Worm (Caenorhabditis elegans) whole organism, L1 larva: ENCODE measurements around the gene nphp-4.

Experiments
- C04F5.9 ChIP-seq: sonication (generic microtip); optimal IDR thresholded peaks from 2 replicates; lab custom pipeline; 2016; ENCODE audit warnings: missing genetic modification characterization, missing compliant biosample characterization
- C16A3.4 ChIP-seq: fragments of 150-350 bp; optimal IDR thresholded peaks from 2 replicates; lab custom pipeline; 2014; ENCODE audit warnings: missing biosample characterization, missing genetic modification characterization
- Y116A8C.19 ChIP-seq: sonication (generic microtip); optimal IDR thresholded peaks from 2 replicates; lab custom pipeline; 2016; ENCODE audit warnings: missing compliant biosample characterization, missing genetic modification characterization, borderline replicate concordance
- aha-1 ChIP-seq: fragments of 150-350 bp; optimal IDR thresholded peaks from 2 replicates; lab custom pipeline; 2014; ENCODE audit warnings: missing biosample characterization, missing genetic modification characterization
- alr-1 ChIP-seq: fragments of 200-800 bp; sonication (Bioruptor generic); optimal IDR thresholded peaks from 2 replicates; lab custom pipeline; 2018; ENCODE audit warnings: borderline replicate concordance, mild to moderate bottlenecking, missing genetic modification characterization, missing compliant biosample characterization
- ama-1 ChIP-seq: fragments of 150-350 bp; optimal IDR thresholded peaks from 2 replicates; lab custom pipeline; 2014
- ceh-63 ChIP-seq: fragments of 200-800 bp; sonication (Bioruptor generic); optimal IDR thresholded peaks from 2 replicates; lab custom pipeline; 2018; ENCODE audit warnings: mild to moderate bottlenecking, missing genetic modification characterization, missing compliant biosample characterization
- ceh-88 ChIP-seq: fragments of 200-800 bp; sonication (Bioruptor generic); IDR thresholded peaks from 2 replicates; pipeline ENCODE4 v1.3.6; 2022; ENCODE audit warnings: missing genetic modification characterization, missing compliant biosample characterization
- ces-1 ChIP-seq: fragments of 150-350 bp; optimal IDR thresholded peaks from 2 replicates; lab custom pipeline; 2014; ENCODE audit warnings: missing biosample characterization, missing genetic modification reagents, missing genetic modification characterization
- dpl-1 ChIP-seq, 3 experiments: fragments of 150-350 bp in 2 of 3; sonication (generic microtip) in 1 of 3; optimal IDR thresholded peaks; 2 replicates each; lab custom pipeline; 2014 to 2017; ENCODE audit warnings: missing biosample characterization in 3 of 3, missing genetic modification characterization in 3 of 3, missing genetic modification reagents in 3 of 3
- dsc-1 ChIP-seq: sonication (generic microtip); optimal IDR thresholded peaks from 2 replicates; lab custom pipeline; 2016; ENCODE audit warnings: mild to moderate bottlenecking, missing genetic modification characterization, missing compliant biosample characterization
- efl-1 ChIP-seq, 4 experiments: fragments of 150-350 bp; optimal IDR thresholded peaks in 3 of 4; peaks in 1 of 4; 1 replicate in 1 of 4; 2 replicates in 3 of 4; lab custom pipeline; 2014; ENCODE audit warnings: missing biosample characterization in 2 of 4, missing genetic modification characterization in 2 of 4, missing genetic modification reagents in 2 of 4
- egl-27 ChIP-seq, 2 experiments: fragments of 150-350 bp in 1 of 2; sonication (generic microtip); optimal IDR thresholded peaks; 3 replicates each; lab custom pipeline; 2017 to 2018; ENCODE audit warnings: missing biosample characterization in 2 of 2, missing genetic modification characterization in 2 of 2, missing genetic modification reagents in 2 of 2
- elt-2 ChIP-seq: sonication (generic microtip); optimal IDR thresholded peaks from 2 replicates; lab custom pipeline; 2016; ENCODE audit warnings: missing genetic modification characterization, mild to moderate bottlenecking, inconsistent platforms, missing compliant biosample characterization, missing genetic modification reagents
- elt-3 ChIP-seq, 6 experiments: fragments of 150-350 bp in 1 of 6; sonication (generic microtip); optimal IDR thresholded peaks; 2 replicates each; lab custom pipeline; 2017 to 2018; ENCODE audit warnings: missing biosample characterization in 6 of 6, missing genetic modification characterization in 6 of 6, inconsistent platforms in 1 of 6
- ets-5 ChIP-seq: fragments of 200-800 bp; sonication (Bioruptor generic); IDR thresholded peaks from 2 replicates; pipeline ENCODE4 v1.3.6; 2022; ENCODE audit warnings: missing genetic modification characterization, missing compliant biosample characterization
- fkh-10 ChIP-seq: sonication (generic microtip); optimal IDR thresholded peaks from 2 replicates; lab custom pipeline; 2017; ENCODE audit warnings: missing biosample characterization, missing genetic modification reagents, missing genetic modification characterization
- fkh-4 ChIP-seq: sonication (generic microtip); optimal IDR thresholded peaks from 2 replicates; lab custom pipeline; 2016; ENCODE audit warnings: missing compliant biosample characterization, missing genetic modification characterization, borderline replicate concordance
- fkh-8 ChIP-seq: sonication (generic microtip); optimal IDR thresholded peaks from 2 replicates; lab custom pipeline; 2016; ENCODE audit warnings: mild to moderate bottlenecking, missing genetic modification characterization, missing compliant biosample characterization
- fos-1 ChIP-seq: fragments of 150-350 bp; optimal IDR thresholded peaks from 2 replicates; lab custom pipeline; 2014; ENCODE audit warnings: missing biosample characterization, missing genetic modification characterization
- grh-1 ChIP-seq: fragments of 200-800 bp; sonication (Bioruptor generic); IDR thresholded peaks from 2 replicates; pipeline ENCODE4 v1.3.6; 2022; ENCODE audit warnings: missing genetic modification reagents, missing genetic modification characterization, missing compliant biosample characterization
- hlh-17 ChIP-seq: fragments of 200-800 bp; sonication (Bioruptor generic); optimal IDR thresholded peaks from 2 replicates; lab custom pipeline; 2018; ENCODE audit warnings: missing genetic modification characterization, mild to moderate bottlenecking, missing compliant biosample characterization, moderate library complexity, borderline replicate concordance
- hlh-4 ChIP-seq: sonication (generic microtip); optimal IDR thresholded peaks from 2 replicates; lab custom pipeline; 2016; ENCODE audit warnings: mild to moderate bottlenecking, missing genetic modification characterization, missing compliant biosample characterization
- hpl-2 ChIP-seq: fragments of 150-350 bp; optimal IDR thresholded peaks from 2 replicates; lab custom pipeline; 2014; ENCODE audit warnings: missing biosample characterization, missing genetic modification reagents, missing genetic modification characterization
- irx-1 ChIP-seq: sonication (generic microtip); optimal IDR thresholded peaks from 2 replicates; lab custom pipeline; 2016; ENCODE audit warnings: missing genetic modification characterization, missing compliant biosample characterization
- jun-1 ChIP-seq: fragments of 150-350 bp; optimal IDR thresholded peaks from 2 replicates; lab custom pipeline; 2014; ENCODE audit warnings: missing biosample characterization, missing genetic modification reagents, missing genetic modification characterization
- lin-13 ChIP-seq: fragments of 150-350 bp; optimal IDR thresholded peaks from 2 replicates; lab custom pipeline; 2014; ENCODE audit warnings: missing biosample characterization, missing genetic modification reagents, missing genetic modification characterization
- lin-14 ChIP-seq: fragments of 200-800 bp; sonication (Bioruptor generic); optimal IDR thresholded peaks from 2 replicates; lab custom pipeline; 2018; ENCODE audit warnings: mild to moderate bottlenecking, missing genetic modification characterization, moderate library complexity, missing compliant biosample characterization
- lin-35 ChIP-seq, 2 experiments: fragments of 150-350 bp; optimal IDR thresholded peaks; 2 replicates each; lab custom pipeline; 2014; ENCODE audit warnings: missing biosample characterization in 2 of 2, missing genetic modification characterization in 2 of 2, missing genetic modification reagents in 2 of 2
- lin-39 ChIP-seq: fragments of 150-350 bp; optimal IDR thresholded peaks from 2 replicates; lab custom pipeline; 2014; ENCODE audit warnings: missing biosample characterization, missing genetic modification reagents, missing genetic modification characterization
- lsy-2 ChIP-seq, 2 experiments: fragments of 150-350 bp; optimal IDR thresholded peaks; 2 replicates each; lab custom pipeline; 2014; ENCODE audit warnings: missing biosample characterization in 2 of 2, missing genetic modification characterization in 2 of 2
- mdl-1 ChIP-seq, 2 experiments: fragments of 150-350 bp; optimal IDR thresholded peaks; 2 replicates each; lab custom pipeline; 2014 to 2017; ENCODE audit warnings: missing biosample characterization in 2 of 2, missing genetic modification characterization in 2 of 2, inconsistent platforms in 1 of 2
- mep-1 ChIP-seq: fragments of 150-350 bp; optimal IDR thresholded peaks from 2 replicates; lab custom pipeline; 2014; ENCODE audit warnings: missing biosample characterization, missing genetic modification characterization
- nhr-11 ChIP-seq: fragments of 150-350 bp; optimal IDR thresholded peaks from 2 replicates; lab custom pipeline; 2014; ENCODE audit warnings: missing biosample characterization, missing genetic modification characterization
- nhr-12 ChIP-seq: sonication (generic microtip); optimal IDR thresholded peaks from 2 replicates; lab custom pipeline; 2017; ENCODE audit warnings: missing biosample characterization, missing genetic modification characterization
- nhr-19 ChIP-seq: fragments of 200-800 bp; sonication (Bioruptor generic); conservative IDR thresholded peaks from 2 replicates; pipeline ENCODE4 v1.3.6; 2022; ENCODE audit warnings: missing genetic modification characterization, missing compliant biosample characterization
- nhr-20 ChIP-seq: sonication (generic microtip); optimal IDR thresholded peaks from 2 replicates; lab custom pipeline; 2016; ENCODE audit warnings: mild to moderate bottlenecking, missing genetic modification characterization, missing compliant biosample characterization
- nhr-28 ChIP-seq: fragments of 150-350 bp; optimal IDR thresholded peaks from 2 replicates; lab custom pipeline; 2014; ENCODE audit warnings: missing biosample characterization, missing genetic modification characterization
- nhr-77 ChIP-seq: fragments of 150-350 bp; optimal IDR thresholded peaks from 2 replicates; lab custom pipeline; 2014; ENCODE audit warnings: missing biosample characterization, missing genetic modification characterization
- pag-3 ChIP-seq: sonication (generic microtip); optimal IDR thresholded peaks from 2 replicates; lab custom pipeline; 2017; ENCODE audit warnings: missing genetic modification characterization, mild to moderate bottlenecking, missing compliant biosample characterization, antibody characterized with exemption, borderline replicate concordance; ENCODE audit not compliant: insufficient read depth
- pax-3 ChIP-seq: fragments of 200-800 bp; sonication (Bioruptor generic); optimal IDR thresholded peaks from 2 replicates; lab custom pipeline; 2018; ENCODE audit warnings: mild to moderate bottlenecking, missing genetic modification characterization, moderate library complexity, missing compliant biosample characterization
- rnt-1 ChIP-seq: sonication (generic microtip); optimal IDR thresholded peaks from 2 replicates; lab custom pipeline; 2016; ENCODE audit warnings: mild to moderate bottlenecking, missing genetic modification characterization, moderate library complexity, missing compliant biosample characterization
- skn-1 ChIP-seq: fragments of 150-350 bp; optimal IDR thresholded peaks from 2 replicates; lab custom pipeline; 2014; ENCODE audit warnings: missing biosample characterization, missing genetic modification characterization
- snu-23 ChIP-seq: sonication (generic microtip); optimal IDR thresholded peaks from 2 replicates; lab custom pipeline; 2016; ENCODE audit warnings: missing genetic modification characterization, missing compliant biosample characterization
- sox-4 ChIP-seq: sonication (generic microtip); optimal IDR thresholded peaks from 2 replicates; lab custom pipeline; 2016; ENCODE audit warnings: missing genetic modification characterization, missing compliant biosample characterization
- sptf-1 ChIP-seq: fragments of 150-350 bp; optimal IDR thresholded peaks from 2 replicates; lab custom pipeline; 2014; ENCODE audit warnings: missing biosample characterization, missing genetic modification characterization
- sup-37 ChIP-seq: fragments of 200-800 bp; sonication (Bioruptor generic); optimal IDR thresholded peaks from 2 replicates; lab custom pipeline; 2018; ENCODE audit warnings: mild to moderate bottlenecking, missing genetic modification characterization, missing compliant biosample characterization
- tbx-2 ChIP-seq: sonication (generic microtip); optimal IDR thresholded peaks from 2 replicates; lab custom pipeline; 2016; ENCODE audit warnings: missing genetic modification characterization, missing compliant biosample characterization
- unc-130 ChIP-seq: fragments of 150-350 bp; optimal IDR thresholded peaks from 2 replicates; lab custom pipeline; 2017; ENCODE audit warnings: missing biosample characterization, missing genetic modification characterization, inconsistent platforms
- unc-86 ChIP-seq: sonication (generic microtip); optimal IDR thresholded peaks from 2 replicates; lab custom pipeline; 2016; ENCODE audit warnings: missing genetic modification characterization, missing compliant biosample characterization
- xbp-1 ChIP-seq: sonication (generic microtip); optimal IDR thresholded peaks from 2 replicates; lab custom pipeline; 2016; ENCODE audit warnings: missing genetic modification characterization, missing compliant biosample characterization
- ztf-11 ChIP-seq, 2 experiments: sonication (generic microtip); optimal IDR thresholded peaks; 2 replicates each; lab custom pipeline; 2016 to 2017; ENCODE audit warnings: missing genetic modification characterization in 2 of 2, missing biosample characterization in 1 of 2, missing compliant biosample characterization in 1 of 2

The nphp-4 gene

DNA sequence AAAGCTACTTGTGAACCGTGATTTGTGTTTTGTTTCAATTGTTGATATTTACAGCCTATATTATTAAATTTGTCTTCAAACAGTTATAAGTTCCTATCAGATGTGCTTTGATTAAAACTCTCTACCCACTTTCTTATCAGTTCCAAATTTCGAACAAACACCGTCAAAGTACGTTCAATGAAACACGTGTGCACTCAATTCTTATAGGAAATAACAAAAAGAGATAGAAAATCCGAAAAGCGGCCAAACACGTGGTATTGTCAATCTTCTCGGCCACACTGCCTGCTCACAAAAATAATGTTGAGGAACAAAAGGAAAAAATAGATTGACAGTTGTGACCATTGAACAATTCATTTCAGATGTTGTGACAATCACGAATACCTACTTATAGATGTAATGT lies 42.4 kb upstream of the nphp-4 start (continued):
- TF ChIP-seq elt-3 (tag; optimal IDR thresholded peaks at IDR 0.05; lab: Kevin White, UChicago) (peak in 3 of 6 experiments; percentile 34 to 89 (median 87)), C16A3.4 (tag; lab: Kevin White, UChicago) (peak; percentile 61), ets-5 (GFP tag; lab: Robert Waterston, UW) (no peak), nhr-28 (no peak), nhr-12 (tag; lab: Kevin White, UChicago) (no peak), egl-27 (tag; optimal IDR thresholded peaks at IDR 0.05; lab: Kevin White, UChicago) (no peak), xbp-1 (tag; lab: Kevin White, UChicago) (peak; percentile 31), skn-1 (tag; lab: Kevin White, UChicago) (no peak), grh-1 (peak; percentile 41; the same call in 1 of the 2 replicates), ces-1 (GFP tag; lab: Kevin White, UChicago) (no peak), ceh-63 (GFP tag; lab: Kevin White, UChicago) (no peak), sup-37 (peak; percentile 39), irx-1 (tag; lab: Kevin White, UChicago) (peak; percentile 13), hlh-17 (GFP tag; lab: Kevin White, UChicago) (no peak), nhr-11 (tag; lab: Kevin White, UChicago) (no peak), efl-1 (optimal IDR thresholded peaks at IDR 0.05; lab: Kevin White, UChicago) (peak; percentile 7 to 23), efl-1 (GFP tag; optimal IDR thresholded peaks at IDR 0.05 in 1 of 2; lab: Kevin White, UChicago) (peak; percentile 5 to 80), mep-1 (tag; lab: Kevin White, UChicago) (peak; percentile 43), snu-23 (GFP tag; lab: Kevin White, UChicago) (peak; percentile 91), sox-4 (tag; lab: Kevin White, UChicago) (no peak), rnt-1 (tag; lab: Kevin White, UChicago) (peak; percentile 75), nhr-19 (peak; percentile 99), nhr-20 (tag; lab: Kevin White, UChicago) (peak; percentile 97), ztf-11 (tag; optimal IDR thresholded peaks at IDR 0.05; lab: Kevin White, UChicago) (no peak), dsc-1 (no peak), fkh-8 (tag; lab: Kevin White, UChicago) (no peak), unc-86 (tag; lab: Kevin White, UChicago) (no peak), ama-1 (lab: Kevin White, UChicago) (peak; percentile 10), lin-39 (tag; lab: Kevin White, UChicago) (peak; percentile 18), lin-35 (GFP tag; optimal IDR thresholded peaks at IDR 0.05; lab: Kevin White, UChicago) (peak in 1 of 2 experiments; percentile 81), fos-1 (no peak), aha-1 (tag; lab: Kevin White, UChicago) (no peak), alr-1 (tag; lab: Kevin White, UChicago) (no peak), tbx-2 (tag; lab: Kevin White, UChicago) (peak; percentile 90), Y116A8C.19 (tag; lab: Kevin White, UChicago) (no peak), hlh-4 (no peak), elt-2 (tag; lab: Kevin White, UChicago) (peak; percentile 91), hpl-2 (GFP tag; lab: Kevin White, UChicago) (no peak), unc-130 (peak; percentile 83), dpl-1 (GFP tag; optimal IDR thresholded peaks at IDR 0.05; lab: Kevin White, UChicago) (peak in 2 of 3 experiments; percentile 24 to 51), mdl-1 (tag; optimal IDR thresholded peaks at IDR 0.05; lab: Kevin White, UChicago) (peak in 1 of 2 experiments; percentile 96), jun-1 (peak; percentile 23), lin-14 (GFP tag; lab: Kevin White, UChicago) (peak; percentile 94), fkh-4 (no peak), sptf-1 (tag; lab: Kevin White, UChicago) (no peak), lsy-2 (tag; optimal IDR thresholded peaks at IDR 0.05; lab: Kevin White, UChicago) (peak; percentile 51 to 56), nhr-77 (peak; percentile 36), pax-3 (tag; lab: Kevin White, UChicago) (peak; percentile 21), fkh-10 (no peak), ceh-88 (GFP tag; lab: Robert Waterston, UW) (peak; percentile 56; the same call in 1 of the 2 replicates), C04F5.9 (tag; lab: Kevin White, UChicago) (peak; percentile 0), lin-13 (GFP tag; lab: Kevin White, UChicago) (peak; percentile 58), pag-3 (tag; lab: Kevin White, UChicago) (no peak)
